Fruit fly (Drosophila melanogaster): ENCODE measurements around the gene Prx5.

dm6 chr3R:18117525-18117924, 49.5 kb downstream of the Prx5 start:
- no peak for TF ChIP-seq Clk (GFP tag; optimal IDR thresholded peaks at IDR 0.05)
- TF ChIP-seq pad (GFP tag; optimal IDR thresholded peaks at IDR 0.05): no peak
- TF ChIP-seq cic (GFP tag; optimal IDR thresholded peaks at IDR 0.05): no peak
- TF ChIP-seq Hr96 (GFP tag; optimal IDR thresholded peaks at IDR 0.05): no peak

Measured in whole organism, adult.